Worm (Caenorhabditis elegans): ENCODE results near the gene F44B9.8.

ce11 chrIII:8036497-8036896, 7.0 kb upstream of the F44B9.8 start:
- TF ChIP-seq W03F9.2 (tag; optimal IDR thresholded peaks at IDR 0.05) (no peak), him-1 (tag; optimal IDR thresholded peaks at IDR 0.05) (no peak), dao-5 (tag; optimal IDR thresholded peaks at IDR 0.05) (no peak)

Data from whole organism, L4/young adult.